Worm (Caenorhabditis elegans) whole organism, L3 larva: ENCODE data around the gene copb-1.
A peak's percentile ranks its signal among the peaks of the same experiment; 100 is the strongest.

Source experiments
- R02D3.7 ChIP-seq: fragments of 150-350 bp; optimal IDR thresholded peaks from 2 replicates; lab custom pipeline; 2014; ENCODE audit warnings: missing biosample characterization, missing genetic modification characterization
- ZK546.5 ChIP-seq: sonication (generic microtip); optimal IDR thresholded peaks from 2 replicates; lab custom pipeline; 2017; ENCODE audit warnings: missing biosample characterization, missing genetic modification characterization
- aly-2 ChIP-seq: fragments of 150-350 bp; optimal IDR thresholded peaks from 2 replicates; lab custom pipeline; 2014; ENCODE audit warnings: missing biosample characterization, missing genetic modification characterization
- ama-1 ChIP-seq: fragments of 150-350 bp; optimal IDR thresholded peaks from 2 replicates; lab custom pipeline; 2018
- ceh-16 ChIP-seq: sonication (generic microtip); optimal IDR thresholded peaks from 2 replicates; lab custom pipeline; 2017; ENCODE audit warnings: missing biosample characterization, missing genetic modification characterization
- ceh-28 ChIP-seq: fragments of 150-350 bp; optimal IDR thresholded peaks from 2 replicates; lab custom pipeline; 2014; ENCODE audit warnings: missing biosample characterization, missing genetic modification reagents, missing genetic modification characterization
- ceh-82 ChIP-seq: fragments of 150-350 bp; optimal IDR thresholded peaks from 2 replicates; lab custom pipeline; 2014; ENCODE audit warnings: missing biosample characterization, missing genetic modification characterization
- ceh-9 ChIP-seq: sonication (generic microtip); optimal IDR thresholded peaks from 2 replicates; lab custom pipeline; 2018; ENCODE audit warnings: missing biosample characterization, missing genetic modification characterization
- daf-12 ChIP-seq: fragments of 150-350 bp; optimal IDR thresholded peaks from 2 replicates; lab custom pipeline; 2014; ENCODE audit warnings: missing biosample characterization, missing genetic modification reagents, missing genetic modification characterization
- egl-5 ChIP-seq: fragments of 150-350 bp; optimal IDR thresholded peaks from 2 replicates; lab custom pipeline; 2017; ENCODE audit warnings: missing biosample characterization, missing genetic modification reagents, missing genetic modification characterization, inconsistent platforms
- elt-1 ChIP-seq: fragments of 150-350 bp; optimal IDR thresholded peaks from 2 replicates; lab custom pipeline; 2014; ENCODE audit warnings: missing biosample characterization, missing genetic modification characterization
- elt-2 ChIP-seq: sonication (generic microtip); optimal IDR thresholded peaks from 2 replicates; lab custom pipeline; 2016; ENCODE audit warnings: missing genetic modification reagents, mild to moderate bottlenecking, missing genetic modification characterization, missing compliant biosample characterization
- elt-3 ChIP-seq, 3 experiments: fragments of 150-350 bp in 1 of 3; sonication (generic microtip) in 2 of 3; optimal IDR thresholded peaks; 2 replicates in 2 of 3; 4 replicates in 1 of 3; lab custom pipeline; 2014 to 2017; ENCODE audit warnings: missing biosample characterization in 3 of 3, missing genetic modification characterization in 3 of 3
- eor-1 ChIP-seq, 2 experiments: fragments of 150-350 bp; optimal IDR thresholded peaks; 2 replicates each; lab custom pipeline; 2014 to 2018; ENCODE audit warnings: missing biosample characterization in 2 of 2, missing genetic modification characterization in 2 of 2
- fkh-10 ChIP-seq: sonication (generic microtip); optimal IDR thresholded peaks from 2 replicates; lab custom pipeline; 2017; ENCODE audit warnings: missing biosample characterization, missing genetic modification reagents, missing genetic modification characterization
- fkh-2 ChIP-seq: fragments of 150-350 bp; optimal IDR thresholded peaks from 2 replicates; lab custom pipeline; 2014; ENCODE audit warnings: missing biosample characterization, missing genetic modification reagents, missing genetic modification characterization
- fos-1 ChIP-seq: fragments of 150-350 bp; optimal IDR thresholded peaks from 2 replicates; lab custom pipeline; 2014; ENCODE audit warnings: missing biosample characterization, missing genetic modification characterization
- hmg-11 ChIP-seq: sonication (generic microtip); optimal IDR thresholded peaks from 2 replicates; lab custom pipeline; 2016; ENCODE audit warnings: missing genetic modification characterization, missing compliant biosample characterization
- jun-1 ChIP-seq: fragments of 150-350 bp; optimal IDR thresholded peaks from 2 replicates; lab custom pipeline; 2014; ENCODE audit warnings: missing biosample characterization, missing genetic modification reagents, missing genetic modification characterization
- lin-15B ChIP-seq: fragments of 150-350 bp; optimal IDR thresholded peaks from 2 replicates; lab custom pipeline; 2014; ENCODE audit warnings: missing biosample characterization, missing genetic modification characterization
- lin-39 ChIP-seq: fragments of 150-350 bp; optimal IDR thresholded peaks from 2 replicates; lab custom pipeline; 2018; ENCODE audit warnings: missing biosample characterization, missing genetic modification reagents, missing genetic modification characterization
- lsy-12 ChIP-seq: sonication (generic microtip); optimal IDR thresholded peaks from 2 replicates; lab custom pipeline; 2016; ENCODE audit warnings: mild to moderate bottlenecking, missing genetic modification characterization, missing compliant biosample characterization
- mdl-1 ChIP-seq: fragments of 150-350 bp; optimal IDR thresholded peaks from 2 replicates; lab custom pipeline; 2014; ENCODE audit warnings: missing biosample characterization, missing genetic modification characterization
- mml-1 ChIP-seq: fragments of 150-350 bp; sonication (generic microtip); optimal IDR thresholded peaks from 3 replicates; lab custom pipeline; 2014; ENCODE audit warnings: missing biosample characterization, missing genetic modification characterization
- nfya-1 ChIP-seq: sonication (generic microtip); optimal IDR thresholded peaks from 2 replicates; lab custom pipeline; 2017; ENCODE audit warnings: missing genetic modification characterization, mild to moderate bottlenecking, missing compliant biosample characterization, antibody characterized with exemption, moderate library complexity; ENCODE audit not compliant: insufficient read depth
- nhr-11 ChIP-seq: fragments of 150-350 bp; optimal IDR thresholded peaks from 2 replicates; lab custom pipeline; 2014; ENCODE audit warnings: missing biosample characterization, missing genetic modification characterization
- nhr-12 ChIP-seq: fragments of 150-350 bp; optimal IDR thresholded peaks from 2 replicates; lab custom pipeline; 2014; ENCODE audit warnings: missing biosample characterization, missing genetic modification characterization
- nhr-23 ChIP-seq: fragments of 150-350 bp; optimal IDR thresholded peaks from 2 replicates; lab custom pipeline; 2014; ENCODE audit warnings: missing biosample characterization, missing genetic modification reagents, missing genetic modification characterization
- nhr-237 ChIP-seq: fragments of 150-350 bp; optimal IDR thresholded peaks from 2 replicates; lab custom pipeline; 2014; ENCODE audit warnings: missing biosample characterization, missing genetic modification characterization
- nhr-25 ChIP-seq: sonication (generic microtip); optimal IDR thresholded peaks from 2 replicates; lab custom pipeline; 2017; ENCODE audit warnings: missing biosample characterization, missing genetic modification characterization
- nhr-28 ChIP-seq: fragments of 150-350 bp; optimal IDR thresholded peaks from 2 replicates; lab custom pipeline; 2014; ENCODE audit warnings: missing biosample characterization, missing genetic modification characterization
- nhr-43 ChIP-seq: sonication (generic microtip); optimal IDR thresholded peaks from 2 replicates; lab custom pipeline; 2016; ENCODE audit warnings: mild to moderate bottlenecking, missing genetic modification characterization, missing compliant biosample characterization; ENCODE audit not compliant: poor library complexity, severe bottlenecking
- nhr-67 ChIP-seq: fragments of 150-350 bp; optimal IDR thresholded peaks from 2 replicates; lab custom pipeline; 2014; ENCODE audit warnings: missing biosample characterization, missing genetic modification characterization
- nhr-76 ChIP-seq: fragments of 150-350 bp; sonication (generic microtip); optimal IDR thresholded peaks from 5 replicates; lab custom pipeline; 2014; ENCODE audit warnings: missing biosample characterization, missing genetic modification characterization
- nhr-77 ChIP-seq: fragments of 150-350 bp; optimal IDR thresholded peaks from 2 replicates; lab custom pipeline; 2014; ENCODE audit warnings: missing biosample characterization, missing genetic modification characterization
- pha-4 ChIP-seq: fragments of 150-350 bp; optimal IDR thresholded peaks from 2 replicates; lab custom pipeline; 2014; ENCODE audit warnings: missing biosample characterization, missing genetic modification reagents, missing genetic modification characterization
- pqm-1 ChIP-seq: fragments of 150-350 bp; optimal IDR thresholded peaks from 2 replicates; lab custom pipeline; 2017; ENCODE audit warnings: missing biosample characterization, missing genetic modification characterization, inconsistent platforms
- sea-2 ChIP-seq: fragments of 150-350 bp; sonication (generic microtip); optimal IDR thresholded peaks from 4 replicates; lab custom pipeline; 2014; ENCODE audit warnings: missing biosample characterization, missing genetic modification reagents, missing genetic modification characterization
- skn-1 ChIP-seq: fragments of 150-350 bp; optimal IDR thresholded peaks from 2 replicates; lab custom pipeline; 2014; ENCODE audit warnings: missing biosample characterization, missing genetic modification characterization
- snpc-4 ChIP-seq: fragments of 150-350 bp; optimal IDR thresholded peaks from 2 replicates; lab custom pipeline; 2014; ENCODE audit warnings: missing biosample characterization, missing genetic modification characterization
- tbx-2 ChIP-seq: sonication (generic microtip); optimal IDR thresholded peaks from 2 replicates; lab custom pipeline; 2016; ENCODE audit warnings: mild to moderate bottlenecking, missing genetic modification characterization, missing compliant biosample characterization
- unc-39 ChIP-seq: sonication (generic microtip); optimal IDR thresholded peaks from 4 replicates; lab custom pipeline; 2017; ENCODE audit warnings: missing biosample characterization, missing genetic modification characterization
- unc-62 ChIP-seq: fragments of 150-350 bp; sonication (generic microtip); optimal IDR thresholded peaks from 4 replicates; lab custom pipeline; 2014; ENCODE audit warnings: missing biosample characterization, missing genetic modification reagents, missing genetic modification characterization
- zag-1 ChIP-seq: fragments of 150-350 bp; optimal IDR thresholded peaks from 2 replicates; lab custom pipeline; 2014; ENCODE audit warnings: missing biosample characterization, missing genetic modification characterization
- ztf-11 ChIP-seq: fragments of 150-350 bp; optimal IDR thresholded peaks from 2 replicates; lab custom pipeline; 2014; ENCODE audit warnings: missing biosample characterization, missing genetic modification characterization
- ztf-4 ChIP-seq: fragments of 150-350 bp; optimal IDR thresholded peaks from 2 replicates; lab custom pipeline; 2014; ENCODE audit warnings: missing biosample characterization, missing genetic modification characterization

copb-1 gene

ce11 chrII:3068646-3069045 is 9.9 kb upstream of the copb-1 start:
- TF ChIP-seq ceh-28 (tag; lab: Kevin White, UChicago) (peak; percentile 74), pqm-1 (tag; lab: Kevin White, UChicago) (no peak)

DNA sequence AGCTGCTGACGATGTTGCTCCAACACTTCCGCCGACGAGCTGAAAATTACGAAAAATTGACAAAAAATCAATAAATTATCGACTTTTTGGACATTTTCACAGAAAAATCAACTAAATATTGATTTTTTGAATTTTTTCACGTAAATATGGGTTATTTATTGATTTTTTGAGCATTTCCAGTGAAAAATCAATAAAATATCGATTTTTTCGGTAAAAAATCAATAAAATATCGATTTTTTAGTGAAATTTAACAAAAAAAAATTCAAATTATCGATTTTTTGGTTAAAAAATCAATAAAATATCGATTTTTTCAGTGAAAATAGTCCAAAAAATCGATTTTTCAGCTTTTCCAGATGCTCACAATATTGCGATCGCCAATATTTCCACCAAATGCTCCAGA is 8.4 kb upstream of the copb-1 start:
- TF ChIP-seq tbx-2 (tag; lab: Kevin White, UChicago) (no peak), ceh-28 (tag; lab: Kevin White, UChicago) (peak; percentile 97)

- TF ChIP-seq ceh-28 (tag; lab: Kevin White, UChicago) (peak; percentile 34), nfya-1 (tag; lab: Kevin White, UChicago) (no peak)
These were observed 7.4 kb upstream of the copb-1 start, which contains the start of gene Y25C1A.7 for ce11 chrII:3071012-3071749. TSS of gene Y25C1A.7 (minus strand) at chrII:3071062.

ce11 chrII:3076915-3077314 is 1.7 kb upstream of the copb-1 start, which contains the start of gene Y25C1A.8:
TSS of gene Y25C1A.8 (minus strand) at chrII:3076959.
- TF ChIP-seq nhr-76 (tag; lab: Kevin White, UChicago) (no peak), ceh-16 (no peak), elt-1 (tag; lab: Kevin White, UChicago) (peak; percentile 71), tbx-2 (tag; lab: Kevin White, UChicago) (peak; percentile 87), elt-2 (tag; lab: Kevin White, UChicago) (peak; percentile 75), ama-1 (lab: Kevin White, UChicago) (peak; percentile 20), lin-15B (tag; lab: Kevin White, UChicago) (peak; percentile 76), mml-1 (tag; lab: Kevin White, UChicago) (no peak), ztf-11 (tag; lab: Kevin White, UChicago) (no peak), nhr-237 (no peak), ceh-9 (tag; lab: Kevin White, UChicago) (no peak), unc-39 (tag; lab: Kevin White, UChicago) (no peak), nhr-11 (tag; lab: Kevin White, UChicago) (no peak), elt-3 (tag; optimal IDR thresholded peaks at IDR 0.05; lab: Kevin White, UChicago) (peak in 1 of 3 experiments; percentile 32), lin-39 (tag; lab: Kevin White, UChicago) (peak; percentile 89), fos-1 (tag; lab: Kevin White, UChicago) (peak; percentile 23), pha-4 (tag; lab: Kevin White, UChicago) (peak; percentile 88), daf-12 (tag; lab: Kevin White, UChicago) (peak; percentile 35), fkh-10 (peak; percentile 62), ceh-82 (tag; lab: Kevin White, UChicago) (peak; percentile 89), snpc-4 (tag; lab: Kevin White, UChicago) (peak; percentile 85), jun-1 (peak; percentile 94), lsy-12 (peak; percentile 90), nhr-67 (tag; lab: Kevin White, UChicago) (no peak), fkh-2 (tag; lab: Kevin White, UChicago) (peak; percentile 35), ZK546.5 (peak; percentile 17), R02D3.7 (peak; percentile 83), eor-1 (tag; optimal IDR thresholded peaks at IDR 0.05; lab: Kevin White, UChicago) (no peak), nhr-25 (peak; percentile 80), skn-1 (peak; percentile 83), sea-2 (no peak), pqm-1 (tag; lab: Kevin White, UChicago) (peak; percentile 32), nhr-23 (peak; percentile 89), unc-62 (GFP tag; lab: Kevin White, UChicago) (no peak), mdl-1 (tag; lab: Kevin White, UChicago) (no peak), egl-5 (peak; percentile 87), nhr-77 (tag; lab: Kevin White, UChicago) (peak; percentile 41), nhr-12 (tag; lab: Kevin White, UChicago) (no peak), aly-2 (tag; lab: Kevin White, UChicago) (peak; percentile 82), ceh-28 (tag; lab: Kevin White, UChicago) (peak; percentile 86), nfya-1 (tag; lab: Kevin White, UChicago) (peak; percentile 96), nhr-43 (tag; lab: Kevin White, UChicago) (peak; percentile 95), ztf-4 (tag; lab: Kevin White, UChicago) (no peak), hmg-11 (tag; lab: Kevin White, UChicago) (peak; percentile 91), zag-1 (tag; lab: Kevin White, UChicago) (no peak), nhr-28 (tag; lab: Kevin White, UChicago) (no peak)
